Worm (Caenorhabditis elegans): ENCODE measurements around the gene nlp-63.

Gene nlp-63

ce11 chrII:10116690-10117089 is 38.5 kb upstream of the nlp-63 start:
- TF ChIP-seq fkh-3 (tag; optimal IDR thresholded peaks at IDR 0.05) (no peak), egl-44 (GFP tag; IDR thresholded peaks at IDR 0.05) (no peak), dox-1 (GFP tag; IDR thresholded peaks at IDR 0.05) (no peak), zfh-2 (GFP tag; conservative IDR thresholded peaks at IDR 0.05) (peak; percentile 53; the same call in 1 of the 2 replicates), Y53G8AR.9 (GFP tag; conservative IDR thresholded peaks at IDR 0.05) (no peak)

- no peak for TF ChIP-seq fkh-3 (tag; optimal IDR thresholded peaks at IDR 0.05)
- TF ChIP-seq F10E7.11 (tag; optimal IDR thresholded peaks at IDR 0.05), result no peak
- TF ChIP-seq sptf-2 (GFP tag; optimal IDR thresholded peaks at IDR 0.05), result no peak
- TF ChIP-seq Y79H2A.3 (GFP tag; conservative IDR thresholded peaks at IDR 0.05), result no peak
- TF ChIP-seq C06A6.2 (GFP tag; conservative IDR thresholded peaks at IDR 0.05), result no peak
- TF ChIP-seq dox-1 (GFP tag; IDR thresholded peaks at IDR 0.05), result no peak
- TF ChIP-seq ceh-27 (GFP tag; optimal IDR thresholded peaks at IDR 0.05), result no peak
- TF ChIP-seq mel-28 (tag; optimal IDR thresholded peaks at IDR 0.05; ENCODE audit: borderline replicate concordance), result no peak
- TF ChIP-seq nhr-90 (tag; optimal IDR thresholded peaks at IDR 0.05), result no peak
Observed at ce11 chrII:10121725-10122124, 33.5 kb upstream of the nlp-63 start, which contains the start of gene lov-1. Gene lov-1 (minus strand): TSS chrII:10121825.

ce11 chrII:10122465-10122864 is 32.7 kb upstream of the nlp-63 start, which contains the start of gene F27E5.7:
Gene F27E5.7 (plus strand): TSS chrII:10122765.
- no peak for TF ChIP-seq cebp-1 (GFP tag; IDR thresholded peaks at IDR 0.05)
- no peak for TF ChIP-seq cebp-1 (tag; optimal IDR thresholded peaks at IDR 0.05)
- TF ChIP-seq gei-17 (GFP tag; optimal IDR thresholded peaks at IDR 0.05), result no peak
- no peak for TF ChIP-seq Y53F4B.3 (GFP tag; IDR thresholded peaks at IDR 0.05)
- no peak for TF ChIP-seq athp-1 (tag; optimal IDR thresholded peaks at IDR 0.05)
- TF ChIP-seq egl-18 (GFP tag; IDR thresholded peaks at IDR 0.05), result no peak
- no peak for TF ChIP-seq tbp1 (GFP tag; optimal IDR thresholded peaks at IDR 0.05)
- no peak for TF ChIP-seq ama-1 (optimal IDR thresholded peaks at IDR 0.05)
- TF ChIP-seq ama-1 (GFP tag; optimal IDR thresholded peaks at IDR 0.05), result no peak
- TF ChIP-seq hlh-12 (tag; optimal IDR thresholded peaks at IDR 0.05), result no peak
- TF ChIP-seq aptf-2 (GFP tag; conservative IDR thresholded peaks at IDR 0.05), result no peak
- TF ChIP-seq ztf-3 (GFP tag; optimal IDR thresholded peaks at IDR 0.05), result no peak
- TF ChIP-seq K11D2.4 (GFP tag; IDR thresholded peaks at IDR 0.05), result no peak

- no peak for TF ChIP-seq mcd-1 (GFP tag; IDR thresholded peaks at IDR 0.05)
- no peak for TF ChIP-seq attf-6 (GFP tag; IDR thresholded peaks at IDR 0.05)
- no peak for TF ChIP-seq hlh-12 (tag; optimal IDR thresholded peaks at IDR 0.05)
- TF ChIP-seq rec-8 (tag; optimal IDR thresholded peaks at IDR 0.05), result no peak
- TF ChIP-seq sea-2 (GFP tag; IDR thresholded peaks at IDR 0.05), result no peak
- no peak for TF ChIP-seq ama-1 (optimal IDR thresholded peaks at IDR 0.05)
- TF ChIP-seq ama-1 (GFP tag; optimal IDR thresholded peaks at IDR 0.05), result no peak
- TF ChIP-seq let-607 (tag; optimal IDR thresholded peaks at IDR 0.05), result no peak
- TF ChIP-seq ceh-27 (GFP tag; optimal IDR thresholded peaks at IDR 0.05), result no peak
Observed at ce11 chrII:10127389-10127788, 27.8 kb upstream of the nlp-63 start, which contains the start of gene F27E5.8. Gene F27E5.8 (minus strand): TSS chrII:10127489.

- no peak for TF ChIP-seq Y95B8A.8 (GFP tag; IDR thresholded peaks at IDR 0.05)
- TF ChIP-seq pbrm-1 (GFP tag; IDR thresholded peaks at IDR 0.05), result no peak
- no peak for TF ChIP-seq rec-8 (tag; optimal IDR thresholded peaks at IDR 0.05)
Observed at ce11 chrII:10131760-10132159, 23.4 kb upstream of the nlp-63 start, which contains the start of gene F27E5.5. Gene F27E5.5 (minus strand): TSS chrII:10131860.

Data from whole organism, young adult.